Fruit fly (Drosophila melanogaster): ENCODE data around the gene CG9297.

DNA sequence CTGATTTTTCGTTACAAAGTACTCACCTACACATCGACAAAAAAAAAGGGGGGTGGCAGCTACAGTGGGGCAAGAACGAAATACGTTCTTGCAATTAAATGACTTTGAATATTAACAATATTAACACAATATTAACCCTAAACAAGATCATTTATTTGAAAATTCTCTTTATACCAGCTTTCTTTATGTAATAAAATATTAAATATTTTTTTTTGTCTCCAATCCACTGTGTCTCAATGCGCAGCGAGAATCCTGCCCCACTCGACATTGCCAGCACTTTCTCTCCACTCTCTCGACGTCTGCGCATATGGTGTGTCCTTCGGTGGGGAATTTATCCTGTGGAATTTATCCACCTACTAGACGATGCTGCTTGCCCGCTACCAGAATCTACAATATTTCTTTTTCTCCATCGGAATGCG is 29.1 kb downstream of the CG9297 start:
- TF ChIP-seq EcR (GFP tag; optimal IDR thresholded peaks at IDR 0.05) (no peak), psq (optimal IDR thresholded peaks at IDR 0.05) (no peak)

Data from whole organism.